Worm (Caenorhabditis elegans): ENCODE results near the gene F54B3.4.

ce11 chrII:10261261-10261660, 9.7 kb downstream of the F54B3.4 start:
- TF ChIP-seq ama-1 (optimal IDR thresholded peaks at IDR 0.05): no peak
- no peak for TF ChIP-seq tra-4 (tag; optimal IDR thresholded peaks at IDR 0.05)
